Worm (Caenorhabditis elegans): ENCODE results near the gene gss-1.
"Not testable (repeated sequence)": the region's sequence is repeated elsewhere in the genome, so short reads cannot be mapped to it uniquely, and the experiment has no call there.

- not testable (repeated sequence) for TF ChIP-seq hmbx-1 (tag; optimal IDR thresholded peaks at IDR 0.05); tbx-37 (GFP tag; conservative IDR thresholded peaks at IDR 0.05); B0310.2 (tag; optimal IDR thresholded peaks at IDR 0.05); ets-7 (tag; optimal IDR thresholded peaks at IDR 0.05); flt-1 (GFP tag; IDR thresholded peaks at IDR 0.05); ama-1 (optimal IDR thresholded peaks at IDR 0.05); sea-1 (GFP tag; conservative IDR thresholded peaks at IDR 0.05); tbx-11 (GFP tag; IDR thresholded peaks at IDR 0.05); pes-1 (GFP tag; IDR thresholded peaks at IDR 0.05); hmg-4 (GFP tag; optimal IDR thresholded peaks at IDR 0.05)
Measured at ce11 chrII:9461881-9462280, 45.6 kb upstream of the gss-1 start, which contains the start of gene chil-21.

All from whole organism, early embryonic.